Worm (Caenorhabditis elegans) whole organism, mixed stage, embryonic: ENCODE measurements around the gene srab-8.

ENCODE experiments used
- M03D4.4 ChIP-seq: sonication (generic microtip); optimal IDR thresholded peaks from 2 replicates; lab custom pipeline; 2017; ENCODE audit warnings: mild to moderate bottlenecking, missing genetic modification characterization, missing compliant biosample characterization
- bed-3 ChIP-seq: fragments of 200-800 bp; sonication (Bioruptor generic); optimal IDR thresholded peaks from 3 replicates; lab custom pipeline; 2018; ENCODE audit warnings: mild to moderate bottlenecking, missing genetic modification characterization, moderate library complexity, missing compliant biosample characterization
- blmp-1 ChIP-seq: fragments of 150-350 bp; optimal IDR thresholded peaks from 2 replicates; lab custom pipeline; 2014; ENCODE audit warnings: missing biosample characterization, missing genetic modification characterization
- ceh-39 ChIP-seq: fragments of 150-350 bp; optimal IDR thresholded peaks from 2 replicates; lab custom pipeline; 2014; ENCODE audit warnings: missing biosample characterization, missing genetic modification characterization
- ceh-43 ChIP-seq: fragments of 200-800 bp; sonication (Bioruptor generic); optimal IDR thresholded peaks from 2 replicates; lab custom pipeline; 2018; ENCODE audit warnings: mild to moderate bottlenecking, missing genetic modification characterization, moderate library complexity, missing compliant biosample characterization
- ceh-83 ChIP-seq: fragments of 200-800 bp; sonication (Bioruptor generic); optimal IDR thresholded peaks from 2 replicates; lab custom pipeline; 2018; ENCODE audit warnings: mild to moderate bottlenecking, missing genetic modification characterization, missing compliant biosample characterization
- ces-1 ChIP-seq: fragments of 150-350 bp; optimal IDR thresholded peaks from 2 replicates; lab custom pipeline; 2014; ENCODE audit warnings: missing biosample characterization, missing genetic modification reagents, missing genetic modification characterization
- cnd-1 ChIP-seq: fragments of 200-800 bp; sonication (Bioruptor generic); optimal IDR thresholded peaks from 2 replicates; lab custom pipeline; 2018; ENCODE audit warnings: mild to moderate bottlenecking, missing genetic modification characterization, missing compliant biosample characterization
- drap-1 ChIP-seq: fragments of 200-800 bp; sonication (Bioruptor generic); optimal IDR thresholded peaks from 3 replicates; lab custom pipeline; 2018; ENCODE audit warnings: mild to moderate bottlenecking, missing genetic modification characterization, missing compliant biosample characterization
- elt-1 ChIP-seq: sonication (generic microtip); optimal IDR thresholded peaks from 2 replicates; lab custom pipeline; 2017; ENCODE audit warnings: missing genetic modification characterization, mild to moderate bottlenecking, missing compliant biosample characterization, antibody characterized with exemption, moderate library complexity, borderline replicate concordance; ENCODE audit not compliant: insufficient read depth
- elt-3 ChIP-seq: fragments of 150-350 bp; optimal IDR thresholded peaks from 2 replicates; lab custom pipeline; 2014; ENCODE audit warnings: missing biosample characterization, missing genetic modification characterization
- flh-1 ChIP-seq: fragments of 200-800 bp; sonication (Bioruptor generic); optimal IDR thresholded peaks from 2 replicates; lab custom pipeline; 2018; ENCODE audit warnings: mild to moderate bottlenecking, missing genetic modification characterization, moderate library complexity, missing compliant biosample characterization
- ham-2 ChIP-seq: fragments of 200-800 bp; sonication (Bioruptor generic); optimal IDR thresholded peaks from 2 replicates; lab custom pipeline; 2018; ENCODE audit warnings: mild to moderate bottlenecking, missing genetic modification characterization, missing compliant biosample characterization
- lin-13 ChIP-seq: fragments of 150-350 bp; optimal IDR thresholded peaks from 2 replicates; lab custom pipeline; 2014; ENCODE audit warnings: missing biosample characterization, missing genetic modification characterization
- lin-32 ChIP-seq: fragments of 200-800 bp; sonication (Bioruptor generic); optimal IDR thresholded peaks from 2 replicates; lab custom pipeline; 2018; ENCODE audit warnings: mild to moderate bottlenecking, missing genetic modification characterization, missing compliant biosample characterization
- lsy-2 ChIP-seq: fragments of 150-350 bp; optimal IDR thresholded peaks from 2 replicates; lab custom pipeline; 2014; ENCODE audit warnings: missing biosample characterization, missing genetic modification characterization
- mab-5 ChIP-seq: fragments of 150-350 bp; optimal IDR thresholded peaks from 2 replicates; lab custom pipeline; 2014; ENCODE audit warnings: missing biosample characterization, missing genetic modification characterization
- mep-1 ChIP-seq: fragments of 150-350 bp; optimal IDR thresholded peaks from 2 replicates; lab custom pipeline; 2017; ENCODE audit warnings: missing biosample characterization, missing genetic modification reagents, missing genetic modification characterization, inconsistent platforms
- mls-2 ChIP-seq: sonication (generic microtip); optimal IDR thresholded peaks from 2 replicates; lab custom pipeline; 2016; ENCODE audit warnings: mild to moderate bottlenecking, missing genetic modification characterization, moderate library complexity, missing compliant biosample characterization
- nhr-12 ChIP-seq: fragments of 150-350 bp; optimal IDR thresholded peaks from 2 replicates; lab custom pipeline; 2014; ENCODE audit warnings: missing biosample characterization, missing genetic modification characterization
- nhr-2 ChIP-seq: fragments of 150-350 bp; optimal IDR thresholded peaks from 2 replicates; lab custom pipeline; 2014; ENCODE audit warnings: missing biosample characterization, missing genetic modification characterization
- nhr-237 ChIP-seq: fragments of 150-350 bp; optimal IDR thresholded peaks from 2 replicates; lab custom pipeline; 2014; ENCODE audit warnings: missing biosample characterization, missing genetic modification characterization
- nhr-28 ChIP-seq: fragments of 150-350 bp; optimal IDR thresholded peaks from 2 replicates; lab custom pipeline; 2014; ENCODE audit warnings: missing biosample characterization, missing genetic modification characterization
- nhr-76 ChIP-seq: sonication (generic microtip); optimal IDR thresholded peaks from 2 replicates; lab custom pipeline; 2017; ENCODE audit warnings: missing biosample characterization, missing genetic modification characterization
- pha-4 ChIP-seq: fragments of 150-350 bp; optimal IDR thresholded peaks from 2 replicates; lab custom pipeline; 2018; ENCODE audit warnings: missing biosample characterization, missing genetic modification reagents, missing genetic modification characterization
- sem-2 ChIP-seq: fragments of 200-800 bp; sonication (Bioruptor generic); optimal IDR thresholded peaks from 2 replicates; lab custom pipeline; 2018; ENCODE audit warnings: mild to moderate bottlenecking, missing genetic modification characterization, missing compliant biosample characterization
- snpc-4 ChIP-seq: fragments of 150-350 bp; optimal IDR thresholded peaks from 2 replicates; lab custom pipeline; 2014; ENCODE audit warnings: missing biosample characterization, missing genetic modification characterization
- tbx-8 ChIP-seq: fragments of 200-800 bp; sonication (Bioruptor generic); optimal IDR thresholded peaks from 2 replicates; lab custom pipeline; 2018; ENCODE audit warnings: mild to moderate bottlenecking, missing genetic modification characterization, moderate library complexity, missing compliant biosample characterization
- unc-120 ChIP-seq: sonication (generic microtip); optimal IDR thresholded peaks from 2 replicates; lab custom pipeline; 2017; ENCODE audit warnings: missing genetic modification characterization, missing compliant biosample characterization; ENCODE audit not compliant: poor library complexity, severe bottlenecking
- unc-39 ChIP-seq: fragments of 150-350 bp; optimal IDR thresholded peaks from 2 replicates; lab custom pipeline; 2014; ENCODE audit warnings: missing biosample characterization, missing genetic modification characterization
- unc-62 ChIP-seq: fragments of 150-350 bp; optimal IDR thresholded peaks from 2 replicates; lab custom pipeline; 2014; ENCODE audit warnings: missing biosample characterization, missing genetic modification reagents, missing genetic modification characterization
- zip-8 ChIP-seq: fragments of 150-350 bp; optimal IDR thresholded peaks from 2 replicates; lab custom pipeline; 2014; ENCODE audit warnings: missing biosample characterization, missing genetic modification characterization
- ztf-11 ChIP-seq: fragments of 150-350 bp; optimal IDR thresholded peaks from 2 replicates; lab custom pipeline; 2014; ENCODE audit warnings: missing biosample characterization, missing genetic modification characterization

The srab-8 gene

DNA sequence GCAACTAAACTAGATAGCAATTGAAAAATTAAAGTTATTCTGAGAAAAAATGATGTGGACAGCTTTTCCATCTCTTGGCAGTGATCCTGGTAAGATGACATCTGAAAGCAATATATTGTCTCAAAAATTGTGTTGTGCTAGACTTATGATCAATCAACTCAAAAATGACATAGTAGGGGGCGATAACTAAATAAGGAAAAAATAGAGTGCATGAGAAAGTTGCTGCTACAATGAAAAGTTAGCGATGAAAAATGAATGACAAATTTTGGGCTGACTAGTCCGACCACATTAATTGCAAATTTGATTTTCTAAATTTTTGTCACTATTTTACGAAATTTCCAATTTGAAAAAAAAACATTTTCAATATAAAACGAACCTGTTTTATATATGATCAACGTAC is 35.1 kb upstream of the srab-8 start, which contains the start of gene srab-9:
Gene srab-9 (minus strand): TSS at position 101 of the 400 bp plus-strand sequence.
- no peak for TF ChIP-seq elt-1 (tag; lab: Kevin White, UChicago)
- TF ChIP-seq drap-1 (GFP tag; lab: Kevin White, UChicago): no peak
- no peak for TF ChIP-seq snpc-4 (tag; lab: Kevin White, UChicago)
- no peak for TF ChIP-seq unc-62 (GFP tag; lab: Kevin White, UChicago)
- no peak for TF ChIP-seq mls-2 (tag; lab: Kevin White, UChicago)
- TF ChIP-seq lin-32 (GFP tag; lab: Kevin White, UChicago): no peak
- TF ChIP-seq ztf-11 (tag; lab: Kevin White, UChicago): no peak
- TF ChIP-seq unc-39: no peak
- no peak for TF ChIP-seq zip-8 (tag; lab: Kevin White, UChicago)
- TF ChIP-seq cnd-1: no peak
- no peak for TF ChIP-seq elt-3 (tag; lab: Kevin White, UChicago)
- TF ChIP-seq lsy-2 (tag; lab: Kevin White, UChicago): no peak
- no peak for TF ChIP-seq tbx-8 (GFP tag; lab: Kevin White, UChicago)
- no peak for TF ChIP-seq ceh-83 (GFP tag; lab: Kevin White, UChicago)
- TF ChIP-seq ceh-39 (tag; lab: Kevin White, UChicago): no peak
- TF ChIP-seq mab-5: no peak
- no peak for TF ChIP-seq mep-1 (tag; lab: Kevin White, UChicago)
- TF ChIP-seq M03D4.4 (tag; lab: Kevin White, UChicago): no peak
- no peak for TF ChIP-seq nhr-2 (tag; lab: Kevin White, UChicago)
- TF ChIP-seq, all 35 proteins: peak for 0

ce11 chrV:3144494-3144893 is 31.8 kb upstream of the srab-8 start, which contains the start of gene srab-10:
TSS of gene srab-10 (minus strand) at chrV:3144594.
- TF ChIP-seq ces-1: no peak
- no peak for TF ChIP-seq zip-8 (tag; lab: Kevin White, UChicago)
- TF ChIP-seq ham-2 (GFP tag; lab: Kevin White, UChicago): no peak
- no peak for TF ChIP-seq elt-1 (tag; lab: Kevin White, UChicago)
- TF ChIP-seq mab-5: no peak
- no peak for TF ChIP-seq snpc-4 (tag; lab: Kevin White, UChicago)
- TF ChIP-seq cnd-1: no peak
- TF ChIP-seq flh-1: no peak
- no peak for TF ChIP-seq nhr-76 (tag; lab: Kevin White, UChicago)
- no peak for TF ChIP-seq pha-4 (tag; lab: Kevin White, UChicago)
- no peak for TF ChIP-seq unc-39
- no peak for TF ChIP-seq blmp-1
- TF ChIP-seq unc-62 (GFP tag; lab: Kevin White, UChicago): no peak
- no peak for TF ChIP-seq lin-13
- no peak for TF ChIP-seq ceh-83 (GFP tag; lab: Kevin White, UChicago)
- TF ChIP-seq drap-1 (GFP tag; lab: Kevin White, UChicago): no peak
- TF ChIP-seq M03D4.4 (tag; lab: Kevin White, UChicago): no peak
- TF ChIP-seq nhr-237 (tag; lab: Kevin White, UChicago): no peak
- no peak for TF ChIP-seq nhr-12
- no peak for TF ChIP-seq ceh-43
- TF ChIP-seq, all 35 proteins: peak for 0

DNA sequence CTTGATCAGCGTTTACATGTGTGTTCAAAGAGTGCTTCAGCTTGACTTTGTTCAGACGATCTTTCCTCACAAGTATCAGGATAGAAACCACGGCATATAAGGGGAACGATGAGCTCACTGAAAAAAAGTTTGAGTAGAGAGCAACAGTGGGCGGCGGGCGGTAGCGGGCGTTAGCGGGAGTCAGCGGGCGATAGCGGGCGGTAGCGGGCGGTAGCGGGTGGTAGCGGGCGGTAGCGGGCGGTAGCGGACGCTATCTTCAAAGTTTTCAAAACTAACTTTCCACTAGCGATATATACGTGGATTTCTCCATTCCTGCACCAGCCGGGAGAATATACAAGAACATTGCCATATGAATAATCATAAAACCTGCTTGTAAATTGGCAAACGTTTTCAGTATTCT is 31.0 kb upstream of the srab-8 start:
- TF ChIP-seq nhr-12: no peak
- TF ChIP-seq nhr-2 (tag; lab: Kevin White, UChicago): no peak
- no peak for TF ChIP-seq bed-3 (GFP tag; lab: Kevin White, UChicago)
- TF ChIP-seq mab-5: no peak
- no peak for TF ChIP-seq lsy-2 (tag; lab: Kevin White, UChicago)
- no peak for TF ChIP-seq snpc-4 (tag; lab: Kevin White, UChicago)
- no peak for TF ChIP-seq sem-2 (GFP tag; lab: Kevin White, UChicago)
- no peak for TF ChIP-seq zip-8 (tag; lab: Kevin White, UChicago)
- no peak for TF ChIP-seq lin-32 (GFP tag; lab: Kevin White, UChicago)
- TF ChIP-seq drap-1 (GFP tag; lab: Kevin White, UChicago): no peak
- TF ChIP-seq flh-1: no peak
- TF ChIP-seq nhr-28: no peak
- no peak for TF ChIP-seq mls-2 (tag; lab: Kevin White, UChicago)
- no peak for TF ChIP-seq ceh-83 (GFP tag; lab: Kevin White, UChicago)
- TF ChIP-seq tbx-8 (GFP tag; lab: Kevin White, UChicago): no peak
- TF ChIP-seq lin-13: no peak

- no peak for TF ChIP-seq lsy-2 (tag; lab: Kevin White, UChicago)
- no peak for TF ChIP-seq tbx-8 (GFP tag; lab: Kevin White, UChicago)
- TF ChIP-seq ceh-83 (GFP tag; lab: Kevin White, UChicago): no peak
- no peak for TF ChIP-seq nhr-237 (tag; lab: Kevin White, UChicago)
- TF ChIP-seq ceh-39 (tag; lab: Kevin White, UChicago): no peak
- no peak for TF ChIP-seq unc-120 (tag; lab: Kevin White, UChicago)
- TF ChIP-seq unc-62 (GFP tag; lab: Kevin White, UChicago): no peak
- TF ChIP-seq mep-1 (tag; lab: Kevin White, UChicago): no peak
- TF ChIP-seq flh-1: no peak
- no peak for TF ChIP-seq bed-3 (GFP tag; lab: Kevin White, UChicago)
- no peak for TF ChIP-seq blmp-1
- no peak for TF ChIP-seq drap-1 (GFP tag; lab: Kevin White, UChicago)
- TF ChIP-seq lin-32 (GFP tag; lab: Kevin White, UChicago): no peak
- no peak for TF ChIP-seq unc-39
- TF ChIP-seq nhr-76 (tag; lab: Kevin White, UChicago): no peak
- no peak for TF ChIP-seq M03D4.4 (tag; lab: Kevin White, UChicago)
- TF ChIP-seq lin-13: no peak
- TF ChIP-seq nhr-2 (tag; lab: Kevin White, UChicago): no peak
- no peak for TF ChIP-seq ceh-43
- TF ChIP-seq elt-1 (tag; lab: Kevin White, UChicago): no peak
Measured at ce11 chrV:3146932-3147331, 29.3 kb upstream of the srab-8 start, which contains the start of gene srab-11. TSS of gene srab-11 (minus strand) at chrV:3147032.
